Fruit fly (Drosophila melanogaster) whole organism, prepupa: ENCODE data around the gene CG43082.

Experiments
- CG10631 ChIP-seq: fragments of 200-800 bp; sonication (Bioruptor generic); optimal IDR thresholded peaks from 2 replicates; lab custom pipeline; 2016; ENCODE audit warnings: missing biosample characterization, missing genetic modification characterization
- CG3032 ChIP-seq: fragments of 200-800 bp; optimal IDR thresholded peaks from 2 replicates; lab custom pipeline; 2019; ENCODE audit warnings: missing biosample characterization, mild to moderate bottlenecking, missing genetic modification characterization, moderate library complexity
- CG34406 ChIP-seq: fragments of 200-800 bp; sonication (Bioruptor generic); optimal IDR thresholded peaks from 3 replicates; lab custom pipeline; 2016; ENCODE audit warnings: missing biosample characterization, missing genetic modification characterization
- CG9139 ChIP-seq: fragments of 200-800 bp; sonication (Bioruptor generic); optimal IDR thresholded peaks from 3 replicates; lab custom pipeline; 2017; ENCODE audit warnings: missing biosample characterization, mild to moderate bottlenecking, missing genetic modification characterization
- Eip75B ChIP-seq: fragments of 200-800 bp; sonication (Bioruptor generic); optimal IDR thresholded peaks from 3 replicates; lab custom pipeline; 2016; ENCODE audit warnings: missing biosample characterization, missing genetic modification characterization
- Lpt ChIP-seq: fragments of 200-800 bp; sonication (Bioruptor generic); optimal IDR thresholded peaks from 3 replicates; lab custom pipeline; 2016; ENCODE audit warnings: missing biosample characterization, missing genetic modification characterization
- Sox102F ChIP-seq: fragments of 200-800 bp; sonication (Bioruptor generic); optimal IDR thresholded peaks from 2 replicates; lab custom pipeline; 2016; ENCODE audit warnings: missing biosample characterization, mild to moderate bottlenecking, missing genetic modification characterization
- achi ChIP-seq: fragments of 200-800 bp; sonication (Bioruptor generic); optimal IDR thresholded peaks from 3 replicates; lab custom pipeline; 2016; ENCODE audit warnings: missing biosample characterization, missing genetic modification characterization
- dac ChIP-seq: fragments of 200-800 bp; sonication (Bioruptor generic); optimal IDR thresholded peaks from 2 replicates; lab custom pipeline; 2017; ENCODE audit warnings: missing biosample characterization, mild to moderate bottlenecking, missing genetic modification characterization
- fd59A ChIP-seq: fragments of 200-800 bp; sonication (Bioruptor generic); optimal IDR thresholded peaks from 2 replicates; lab custom pipeline; 2017; ENCODE audit warnings: missing biosample characterization, mild to moderate bottlenecking, missing genetic modification characterization, missing genetic modification reagents
- fd85E ChIP-seq: fragments of 200-800 bp; sonication (Bioruptor generic); optimal IDR thresholded peaks from 3 replicates; lab custom pipeline; 2016; ENCODE audit warnings: missing biosample characterization, missing genetic modification characterization
- topi ChIP-seq: fragments of 200-800 bp; sonication (Bioruptor generic); optimal IDR thresholded peaks from 3 replicates; lab custom pipeline; 2016; ENCODE audit warnings: missing biosample characterization, missing genetic modification characterization

dm6 chr3L:15670455-15670854 lies 8.8 kb downstream of the CG43082 start:
- no peak for TF ChIP-seq fd59A (GFP tag; lab: Kevin White, UChicago)
- TF ChIP-seq fd85E (GFP tag; lab: Kevin White, UChicago), result no peak
- TF ChIP-seq Eip75B (GFP tag; lab: Kevin White, UChicago), result no peak
- TF ChIP-seq dac (GFP tag; lab: Kevin White, UChicago), result no peak
- no peak for TF ChIP-seq Lpt (GFP tag; lab: Kevin White, UChicago)
- TF ChIP-seq CG10631, result peak; percentile 21
- no peak for TF ChIP-seq CG3032 (tag; lab: Kevin White, UChicago)
- no peak for TF ChIP-seq Sox102F
- peak; percentile 17 for TF ChIP-seq topi (GFP tag; lab: Kevin White, UChicago)
- peak; percentile 47 for TF ChIP-seq CG34406 (GFP tag; lab: Kevin White, UChicago)
- TF ChIP-seq CG9139 (GFP tag; lab: Kevin White, UChicago), result no peak
- TF ChIP-seq achi (GFP tag; lab: Kevin White, UChicago), result peak; percentile 12
